Fruit fly (Drosophila melanogaster) whole organism, wandering third instar larva: ENCODE measurements around the gene alpha-PheRS.

ENCODE experiments used
- Abd-B ChIP-seq: fragments of >200 bp; optimal IDR thresholded peaks from 2 replicates; lab custom pipeline; 2017; ENCODE audit warnings: missing biosample characterization, missing genetic modification characterization
- Hnf4 ChIP-seq: fragments of 200-800 bp; sonication (Bioruptor generic); optimal IDR thresholded peaks from 2 replicates; lab custom pipeline; 2016; ENCODE audit warnings: missing biosample characterization, mild to moderate bottlenecking, missing genetic modification characterization
- br ChIP-seq: fragments of 200-800 bp; sonication (Bioruptor generic); optimal IDR thresholded peaks from 2 replicates; lab custom pipeline; 2016; ENCODE audit warnings: missing biosample characterization, missing genetic modification characterization
- brk ChIP-seq: fragments of 200-800 bp; sonication (Bioruptor generic); optimal IDR thresholded peaks from 2 replicates; lab custom pipeline; 2016; ENCODE audit warnings: missing biosample characterization, mild to moderate bottlenecking, missing genetic modification characterization
- psq ChIP-seq: fragments of 200-800 bp; sonication (Bioruptor generic); optimal IDR thresholded peaks from 3 replicates; lab custom pipeline; 2017; ENCODE audit warnings: missing biosample characterization, mild to moderate bottlenecking, missing genetic modification characterization, moderate library complexity
- sage ChIP-seq: fragments of 200-800 bp; sonication (Bioruptor generic); optimal IDR thresholded peaks from 2 replicates; lab custom pipeline; 2016; ENCODE audit warnings: missing biosample characterization, mild to moderate bottlenecking, missing genetic modification characterization

DNA sequence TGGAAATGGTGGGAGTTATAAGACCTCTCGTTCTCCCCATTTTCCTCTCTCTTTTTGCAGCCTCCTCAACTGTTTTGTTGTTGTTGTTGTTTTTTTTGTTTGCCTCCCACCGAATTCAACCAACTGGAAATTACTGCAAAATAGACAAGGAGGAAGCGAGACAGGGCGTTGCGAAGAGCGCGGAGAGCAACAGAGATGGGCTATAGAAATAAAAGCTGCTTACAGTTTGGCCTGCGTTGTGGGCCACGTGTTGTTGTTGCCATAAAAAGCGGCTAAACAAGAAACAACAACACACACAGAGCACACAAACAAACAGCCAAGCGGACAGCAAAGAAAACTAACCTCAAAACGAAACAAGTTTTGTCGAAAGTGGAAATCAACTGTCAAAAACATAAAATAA, 49.2 kb upstream of the alpha-PheRS start:
- no peak for TF ChIP-seq Hnf4 (GFP tag; lab: Kevin White, UChicago)
- no peak for TF ChIP-seq br
- TF ChIP-seq psq (GFP tag; lab: Kevin White, UChicago), result no peak
- no peak for TF ChIP-seq brk (GFP tag; lab: Kevin White, UChicago)
- TF ChIP-seq sage (GFP tag; lab: Kevin White, UChicago), result no peak
- no peak for TF ChIP-seq Abd-B
